Worm (Caenorhabditis elegans) whole organism, young adult: ENCODE results near the gene srz-60.

Source experiments
- C06A6.2 ChIP-seq: fragments of 200-800 bp; sonication (Bioruptor generic); conservative IDR thresholded peaks from 2 replicates; pipeline ENCODE4 v1.3.6; 2022; ENCODE audit warnings: missing genetic modification characterization, missing compliant biosample characterization
- C17E4.6 ChIP-seq: fragments of 200-800 bp; sonication (Bioruptor generic); IDR thresholded peaks from 2 replicates; pipeline ENCODE4 v1.3.6; 2022; ENCODE audit warnings: missing genetic modification reagents, missing genetic modification characterization, missing compliant biosample characterization
- F49E8.2 ChIP-seq: sonication (generic microtip); optimal IDR thresholded peaks from 3 replicates; lab custom pipeline; 2017; ENCODE audit warnings: missing genetic modification characterization, mild to moderate bottlenecking, missing compliant biosample characterization, antibody characterized with exemption, moderate library complexity; ENCODE audit not compliant: insufficient read depth
- F52B5.7 ChIP-seq: sonication (generic microtip); optimal IDR thresholded peaks from 2 replicates; lab custom pipeline; 2016; ENCODE audit warnings: mild to moderate bottlenecking, missing genetic modification characterization, missing compliant biosample characterization
- K12H6.12 ChIP-seq: fragments of 200-800 bp; sonication (Bioruptor generic); optimal IDR thresholded peaks from 2 replicates; lab custom pipeline; 2018; ENCODE audit warnings: mild to moderate bottlenecking, missing genetic modification characterization, missing compliant biosample characterization
- T07F8.4 ChIP-seq: sonication (generic microtip); optimal IDR thresholded peaks from 2 replicates; lab custom pipeline; 2016; ENCODE audit warnings: mild to moderate bottlenecking, missing genetic modification characterization, moderate library complexity, missing compliant biosample characterization
- Y53F4B.3 ChIP-seq: fragments of 200-800 bp; sonication (Bioruptor generic); IDR thresholded peaks from 2 replicates; pipeline ENCODE4 v1.3.6; 2022; ENCODE audit warnings: missing genetic modification reagents, missing genetic modification characterization, missing compliant biosample characterization
- ZK185.1 ChIP-seq: sonication (generic microtip); optimal IDR thresholded peaks from 2 replicates; lab custom pipeline; 2016; ENCODE audit warnings: mild to moderate bottlenecking, missing genetic modification characterization, missing compliant biosample characterization; ENCODE audit not compliant: poor library complexity, severe bottlenecking
- aptf-2 ChIP-seq: fragments of 200-800 bp; sonication (Bioruptor generic); conservative IDR thresholded peaks from 2 replicates; pipeline ENCODE4 v1.3.6; 2022; ENCODE audit warnings: missing genetic modification reagents, missing genetic modification characterization, missing compliant biosample characterization
- atf-7 ChIP-seq: sonication (generic microtip); optimal IDR thresholded peaks from 2 replicates; lab custom pipeline; 2017; ENCODE audit warnings: mild to moderate bottlenecking, missing genetic modification characterization, missing compliant biosample characterization
- attf-3 ChIP-seq: fragments of 200-800 bp; sonication (Bioruptor generic); conservative IDR thresholded peaks from 2 replicates; pipeline ENCODE4 v1.3.6; 2022; ENCODE audit warnings: missing genetic modification reagents, missing genetic modification characterization, missing compliant biosample characterization
- bed-1 ChIP-seq: fragments of 200-800 bp; sonication (Bioruptor generic); IDR thresholded peaks from 2 replicates; pipeline ENCODE4 v1.3.6; 2022; ENCODE audit warnings: missing genetic modification reagents, missing genetic modification characterization, missing compliant biosample characterization
- bed-2 ChIP-seq: fragments of 200-800 bp; sonication (Bioruptor generic); IDR thresholded peaks from 2 replicates; pipeline ENCODE4 v1.3.6; 2022; ENCODE audit warnings: missing genetic modification reagents, missing genetic modification characterization, missing compliant biosample characterization
- chd-7 ChIP-seq: sonication (generic microtip); optimal IDR thresholded peaks from 2 replicates; lab custom pipeline; 2016; ENCODE audit warnings: mild to moderate bottlenecking, missing genetic modification characterization, moderate library complexity, missing compliant biosample characterization
- dox-1 ChIP-seq: fragments of 200-800 bp; sonication (Bioruptor generic); IDR thresholded peaks from 2 replicates; pipeline ENCODE4 v1.3.6; 2022; ENCODE audit warnings: missing genetic modification reagents, missing genetic modification characterization, missing compliant biosample characterization
- efl-1 ChIP-seq: fragments of 150-350 bp; optimal IDR thresholded peaks from 2 replicates; lab custom pipeline; 2014; ENCODE audit warnings: missing biosample characterization, missing genetic modification reagents, missing genetic modification characterization
- hmg-20 ChIP-seq: fragments of 200-800 bp; sonication (Bioruptor generic); IDR thresholded peaks from 2 replicates; pipeline ENCODE4 v1.3.6; 2022; ENCODE audit warnings: missing genetic modification reagents, missing genetic modification characterization, missing compliant biosample characterization
- hrde-1 ChIP-seq: sonication (generic microtip); optimal IDR thresholded peaks from 2 replicates; lab custom pipeline; 2016; ENCODE audit warnings: missing genetic modification characterization, mild to moderate bottlenecking, missing compliant biosample characterization, moderate library complexity, missing genotype, missing genetic modification reagents, borderline replicate concordance
- lin-35 ChIP-seq, 3 experiments: fragments of 150-350 bp in 2 of 3; sonication (generic microtip) in 1 of 3; optimal IDR thresholded peaks; 2 replicates each; lab custom pipeline; 2014 to 2018; ENCODE audit warnings: missing biosample characterization in 3 of 3, missing genetic modification characterization in 3 of 3, missing genetic modification reagents in 3 of 3
- lin-54 ChIP-seq: fragments of 200-800 bp; sonication (Bioruptor generic); optimal IDR thresholded peaks from 2 replicates; lab custom pipeline; 2018; ENCODE audit warnings: mild to moderate bottlenecking, missing genetic modification characterization, missing compliant biosample characterization
- lir-1 ChIP-seq: fragments of 200-800 bp; sonication (Bioruptor generic); conservative IDR thresholded peaks from 2 replicates; pipeline ENCODE4 v1.3.6; 2022; ENCODE audit warnings: missing genetic modification reagents, missing genetic modification characterization, missing compliant biosample characterization
- lsl-1 ChIP-seq: fragments of 200-800 bp; sonication (Bioruptor generic); optimal IDR thresholded peaks from 2 replicates; lab custom pipeline; 2018; ENCODE audit warnings: mild to moderate bottlenecking, missing genetic modification characterization, moderate library complexity, missing compliant biosample characterization
- madf-10 ChIP-seq: sonication (generic microtip); optimal IDR thresholded peaks from 2 replicates; lab custom pipeline; 2016; ENCODE audit warnings: mild to moderate bottlenecking, missing genetic modification characterization, missing compliant biosample characterization
- madf-3 ChIP-seq: fragments of 200-800 bp; sonication (Bioruptor generic); IDR thresholded peaks from 2 replicates; pipeline ENCODE4 v1.3.6; 2022; ENCODE audit warnings: missing genetic modification reagents, missing genetic modification characterization, missing compliant biosample characterization
- madf-8 ChIP-seq: fragments of 200-800 bp; sonication (Bioruptor generic); conservative IDR thresholded peaks from 2 replicates; pipeline ENCODE4 v1.3.6; 2022; ENCODE audit warnings: missing genetic modification reagents, missing genetic modification characterization, missing compliant biosample characterization
- nfyb-1 ChIP-seq: fragments of 200-800 bp; sonication (Bioruptor generic); IDR thresholded peaks from 2 replicates; pipeline ENCODE4 v1.3.6; 2022; ENCODE audit warnings: missing genetic modification reagents, missing genetic modification characterization, missing compliant biosample characterization
- nhr-120 ChIP-seq: fragments of 200-800 bp; sonication (Bioruptor generic); IDR thresholded peaks from 2 replicates; pipeline ENCODE4 v1.3.6; 2022; ENCODE audit warnings: missing genetic modification characterization, missing compliant biosample characterization
- pbrm-1 ChIP-seq: fragments of 200-800 bp; sonication (Bioruptor generic); IDR thresholded peaks from 2 replicates; pipeline ENCODE4 v1.3.6; 2022; ENCODE audit warnings: missing genetic modification reagents, missing genetic modification characterization, missing compliant biosample characterization
- pha-4 ChIP-seq: fragments of 150-350 bp; sonication (generic microtip); optimal IDR thresholded peaks from 2 replicates; lab custom pipeline; 2014; ENCODE audit warnings: missing biosample characterization, missing genetic modification reagents, missing genetic modification characterization
- rec-8 ChIP-seq, 2 experiments: sonication (generic microtip); optimal IDR thresholded peaks; 2 replicates each; lab custom pipeline; 2016; ENCODE audit warnings: mild to moderate bottlenecking in 2 of 2, missing genetic modification characterization in 2 of 2, missing genetic modification reagents in 2 of 2, missing genotype in 2 of 2, missing biosample characterization in 1 of 2, missing compliant biosample characterization in 1 of 2, moderate library complexity in 1 of 2
- sdz-38 ChIP-seq: sonication (generic microtip); optimal IDR thresholded peaks from 2 replicates; lab custom pipeline; 2016; ENCODE audit warnings: missing genotype, missing genetic modification characterization, missing compliant biosample characterization
- tbp1 ChIP-seq: fragments of 200-800 bp; sonication (Bioruptor generic); optimal IDR thresholded peaks from 2 replicates; lab custom pipeline; 2018; ENCODE audit warnings: mild to moderate bottlenecking, missing genetic modification characterization, missing compliant biosample characterization
- unc-130 ChIP-seq: sonication (generic microtip); optimal IDR thresholded peaks from 2 replicates; lab custom pipeline; 2016; ENCODE audit warnings: missing genetic modification reagents, missing genetic modification characterization, missing compliant biosample characterization
- zfh-2 ChIP-seq: fragments of 200-800 bp; sonication (Bioruptor generic); conservative IDR thresholded peaks from 2 replicates; pipeline ENCODE4 v1.3.6; 2022; ENCODE audit warnings: missing genetic modification reagents, missing genetic modification characterization, missing compliant biosample characterization
- ztf-18 ChIP-seq: sonication (generic microtip); optimal IDR thresholded peaks from 2 replicates; lab custom pipeline; 2016; ENCODE audit warnings: missing genotype, mild to moderate bottlenecking, missing genetic modification characterization, missing compliant biosample characterization
- ztf-6 ChIP-seq: fragments of 200-800 bp; sonication (Bioruptor generic); IDR thresholded peaks from 2 replicates; pipeline ENCODE4 v1.3.6; 2022; ENCODE audit warnings: missing genetic modification reagents, missing genetic modification characterization, missing compliant biosample characterization

srz-60 gene

ce11 chrIV:3438022-3438421 is 9.3 kb downstream of the srz-60 start, which contains the start of gene grd-13:
grd-13 (plus strand) TSS chrIV:3438312.
- TF ChIP-seq C17E4.6 (GFP tag; lab: Robert Waterston, UW) = no peak
- no peak for TF ChIP-seq atf-7
- no peak for TF ChIP-seq efl-1
- no peak for TF ChIP-seq hmg-20 (GFP tag; lab: Robert Waterston, UW)
- TF ChIP-seq madf-3 (GFP tag; lab: Robert Waterston, UW) = no peak
- TF ChIP-seq lsl-1 (GFP tag; lab: Kevin White, UChicago) = no peak
- TF ChIP-seq chd-7 = no peak
- TF ChIP-seq, all 124 proteins: peak for 0

ce11 chrIV:3439354-3439753 is 10.7 kb downstream of the srz-60 start, which contains the start of gene grd-3:
grd-3 (plus strand) TSS chrIV:3439655.
- no peak for TF ChIP-seq ztf-18
- no peak for TF ChIP-seq bed-2 (GFP tag; lab: Robert Waterston, UW)
- no peak for TF ChIP-seq pbrm-1
- TF ChIP-seq zfh-2 (GFP tag; lab: Robert Waterston, UW) = 0 out of 2 replicates have a peak, but pooled peaks have one; percentile 5
- no peak for TF ChIP-seq bed-1
- TF ChIP-seq, all 124 proteins: peak for 1

ce11 chrIV:3440848-3441247 is 12.1 kb downstream of the srz-60 start, which contains the start of gene grd-10:
grd-10 (plus strand) TSS chrIV:3441055.
- TF ChIP-seq Y53F4B.3 (GFP tag; lab: Robert Waterston, UW) (no peak), T07F8.4 (tag; lab: Kevin White, UChicago) (no peak), ZK185.1 (tag; lab: Kevin White, UChicago) (no peak), lir-1 (GFP tag; lab: Robert Waterston, UW) (no peak)

DNA sequence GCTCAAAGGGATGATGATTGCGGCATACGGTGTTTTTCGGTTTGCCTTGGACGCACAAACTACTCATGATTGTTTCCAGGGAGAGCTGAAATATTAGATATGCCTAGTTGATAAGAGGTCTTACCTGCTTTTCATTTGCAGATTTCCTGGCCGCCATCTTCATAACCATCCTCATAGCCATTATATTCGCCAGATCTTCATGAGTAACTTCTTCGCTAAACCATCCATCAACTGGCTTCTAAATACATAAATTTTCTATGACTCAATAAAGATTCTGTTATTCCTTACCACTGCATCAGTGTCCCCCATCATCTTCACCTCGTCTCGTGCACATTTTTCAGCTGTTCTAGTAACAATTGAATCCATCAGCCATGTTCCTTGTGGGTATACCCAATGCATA is 13.8 kb downstream of the srz-60 start:
- TF ChIP-seq nfyb-1 (GFP tag; lab: Robert Waterston, UW) = no peak
- TF ChIP-seq attf-3 (GFP tag; lab: Robert Waterston, UW) = no peak
- no peak for TF ChIP-seq chd-7
- no peak for TF ChIP-seq ztf-6 (GFP tag; lab: Robert Waterston, UW)
- TF ChIP-seq C06A6.2 (GFP tag; lab: Robert Waterston, UW) = no peak
- TF ChIP-seq unc-130 (GFP tag; lab: Kevin White, UChicago) = no peak
- no peak for TF ChIP-seq K12H6.12 (tag; lab: Kevin White, UChicago)
- no peak for TF ChIP-seq F49E8.2 (tag; lab: Kevin White, UChicago)
- TF ChIP-seq pha-4 (tag; lab: Kevin White, UChicago) = no peak
- no peak for TF ChIP-seq aptf-2 (GFP tag; lab: Robert Waterston, UW)
- no peak for TF ChIP-seq F52B5.7
- no peak for TF ChIP-seq hrde-1
- no peak for TF ChIP-seq nhr-120 (GFP tag; lab: Robert Waterston, UW)
- no peak for TF ChIP-seq Y53F4B.3 (GFP tag; lab: Robert Waterston, UW)
- TF ChIP-seq madf-3 (GFP tag; lab: Robert Waterston, UW) = no peak
- TF ChIP-seq tbp1 (GFP tag; lab: Kevin White, UChicago) = no peak
- TF ChIP-seq sdz-38 (tag; lab: Kevin White, UChicago) = no peak
- no peak for TF ChIP-seq madf-10
- TF ChIP-seq rec-8 (tag; optimal IDR thresholded peaks at IDR 0.05; lab: Kevin White, UChicago) = no peak

DNA sequence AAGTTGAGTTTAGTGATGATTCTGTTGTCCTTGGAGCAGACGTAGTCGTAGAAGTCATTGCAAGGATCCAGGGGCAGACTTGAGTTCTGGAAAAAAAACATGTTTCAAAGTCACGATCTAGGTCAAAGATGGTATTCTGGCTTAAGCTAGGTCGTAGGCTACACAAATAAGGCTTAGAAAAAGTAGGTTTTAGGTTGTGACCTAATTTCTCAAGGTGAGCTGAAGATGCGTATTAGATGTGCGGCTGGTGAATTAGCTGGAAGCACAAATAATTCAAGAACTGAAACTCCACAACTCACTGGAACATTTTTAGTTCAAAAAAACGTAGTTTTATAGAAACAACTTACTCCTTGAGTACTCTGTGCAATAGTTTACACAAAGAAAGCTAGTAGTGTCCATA is 15.4 kb downstream of the srz-60 start, which contains the start of gene F09D12.2:
Gene F09D12.2 (minus strand): TSS at position 101 of the 400 bp plus-strand sequence.
- no peak for TF ChIP-seq lin-35 (GFP tag; optimal IDR thresholded peaks at IDR 0.05; lab: Kevin White, UChicago)
- TF ChIP-seq lin-54 = no peak
- TF ChIP-seq dox-1 (GFP tag; lab: Robert Waterston, UW) = no peak
- no peak for TF ChIP-seq madf-8
